Fruit fly (Drosophila melanogaster) whole organism, embryonic: ENCODE data around the gene Hr4.
A peak's percentile ranks its signal among the peaks of the same experiment; 100 is the strongest.

ENCODE experiments used
- Awh ChIP-seq: fragments of 200-800 bp; sonication (Bioruptor generic); IDR thresholded peaks from 2 replicates; pipeline ENCODE4, ENCODE4 v1.3.6; 2022; ENCODE audit warnings: missing biosample characterization, missing genetic modification characterization
- BEAF-32 ChIP-seq: fragments of 200-800 bp; sonication (Bioruptor generic); optimal IDR thresholded peaks from 3 replicates; lab custom pipeline; 2017; ENCODE audit warnings: missing biosample characterization, missing genetic modification characterization, mild to moderate bottlenecking, moderate library complexity, missing genetic modification reagents
- Bgb ChIP-seq: fragments of 200-800 bp; sonication (Bioruptor generic); IDR thresholded peaks from 2 replicates; pipeline ENCODE4 v1.3.6; 2022; ENCODE audit warnings: missing biosample characterization, missing genetic modification characterization; ENCODE audit not compliant: partially characterized antibody
- Blimp-1 ChIP-seq: fragments of 200-800 bp; sonication (Bioruptor generic); optimal IDR thresholded peaks from 3 replicates; lab custom pipeline; 2018; ENCODE audit warnings: missing biosample characterization, missing genetic modification characterization, mild to moderate bottlenecking, moderate library complexity, missing genetic modification reagents
- CG12299 ChIP-seq: fragments of 200-800 bp; sonication (Bioruptor generic); optimal IDR thresholded peaks from 2 replicates; lab custom pipeline; 2018; ENCODE audit warnings: missing biosample characterization, mild to moderate bottlenecking, missing genetic modification characterization
- CG13287 ChIP-seq: fragments of 200-800 bp; sonication (Bioruptor generic); IDR thresholded peaks from 2 replicates; pipeline ENCODE4 v1.3.6; 2022; ENCODE audit warnings: missing biosample characterization, missing genetic modification characterization; ENCODE audit not compliant: partially characterized antibody
- CG14860 ChIP-seq: fragments of 200-800 bp; sonication (Bioruptor generic); IDR thresholded peaks from 3 replicates; pipeline ENCODE4 v1.3.6; 2022; ENCODE audit warnings: missing biosample characterization, missing genetic modification characterization; ENCODE audit not compliant: partially characterized antibody
- CG1602 ChIP-seq: fragments of 200-800 bp; sonication (Bioruptor generic); optimal IDR thresholded peaks from 3 replicates; lab custom pipeline; 2016; ENCODE audit warnings: missing biosample characterization, missing genetic modification characterization
- CG33213 ChIP-seq: fragments of 200-800 bp; sonication (Bioruptor generic); optimal IDR thresholded peaks from 3 replicates; lab custom pipeline; 2016; ENCODE audit warnings: missing biosample characterization, missing genetic modification characterization
- CG3995 ChIP-seq: fragments of 200-800 bp; sonication (Bioruptor generic); optimal IDR thresholded peaks from 3 replicates; lab custom pipeline; 2016; ENCODE audit warnings: missing biosample characterization, missing genetic modification characterization
- CG5953 ChIP-seq: fragments of 200-800 bp; sonication (Bioruptor generic); IDR thresholded peaks from 2 replicates; pipeline ENCODE4 v1.3.6; 2022; ENCODE audit warnings: missing biosample characterization, missing genetic modification characterization
- CG6791 ChIP-seq: fragments of 200-800 bp; sonication (Bioruptor generic); IDR thresholded peaks from 3 replicates; pipeline ENCODE4 v1.3.6; 2022; ENCODE audit warnings: missing biosample characterization, missing genetic modification characterization; ENCODE audit not compliant: partially characterized antibody
- CG7963 ChIP-seq: fragments of 200-800 bp; sonication (Bioruptor generic); IDR thresholded peaks from 3 replicates; pipeline ENCODE4 v1.3.6; 2022; ENCODE audit warnings: missing biosample characterization, missing genetic modification characterization; ENCODE audit not compliant: partially characterized antibody
- CG8089 ChIP-seq: fragments of 200-800 bp; sonication (Bioruptor generic); optimal IDR thresholded peaks from 3 replicates; lab custom pipeline; 2016; ENCODE audit warnings: missing biosample characterization, missing genetic modification characterization
- CG8765 ChIP-seq: fragments of 200-800 bp; sonication (Bioruptor generic); IDR thresholded peaks from 2 replicates; pipeline ENCODE4 v1.3.6; 2022; ENCODE audit warnings: missing biosample characterization, missing genetic modification characterization
- Dip2 ChIP-seq: fragments of 200-800 bp; sonication (Bioruptor generic); IDR thresholded peaks from 2 replicates; pipeline ENCODE4 v1.3.6; 2022; ENCODE audit warnings: missing biosample characterization, missing genetic modification characterization
- Doc3 ChIP-seq: fragments of 200-800 bp; sonication (Bioruptor generic); IDR thresholded peaks from 3 replicates; pipeline ENCODE4 v1.3.6; 2022; ENCODE audit warnings: missing biosample characterization, missing genetic modification characterization; ENCODE audit not compliant: partially characterized antibody
- Dp ChIP-seq: fragments of 200-800 bp; sonication (Bioruptor generic); optimal IDR thresholded peaks from 2 replicates; lab custom pipeline; 2018; ENCODE audit warnings: missing biosample characterization, mild to moderate bottlenecking, missing genetic modification characterization, moderate library complexity
- HLH4C ChIP-seq: fragments of 200-800 bp; sonication (Bioruptor generic); IDR thresholded peaks from 3 replicates; pipeline ENCODE4 v1.3.6; 2022; ENCODE audit warnings: missing biosample characterization, missing genetic modification characterization; ENCODE audit not compliant: partially characterized antibody
- Hand ChIP-seq: fragments of 200-800 bp; sonication (Bioruptor generic); optimal IDR thresholded peaks from 2 replicates; lab custom pipeline; 2017; ENCODE audit warnings: mild to moderate bottlenecking, missing biosample characterization, missing genetic modification reagents, missing genetic modification characterization
- HmgD ChIP-seq: fragments of 200-800 bp; sonication (Bioruptor generic); optimal IDR thresholded peaks from 3 replicates; lab custom pipeline; 2016; ENCODE audit warnings: missing biosample characterization, missing genetic modification characterization
- Hmr ChIP-seq: fragments of 200-800 bp; sonication (Bioruptor generic); optimal IDR thresholded peaks from 3 replicates; lab custom pipeline; 2017; ENCODE audit warnings: mild to moderate bottlenecking, missing biosample characterization, missing genetic modification reagents, missing genetic modification characterization
- MBD-R2 ChIP-seq: fragments of 200-800 bp; sonication (Bioruptor generic); IDR thresholded peaks from 2 replicates; pipeline ENCODE4 v1.3.6; 2022; ENCODE audit warnings: missing biosample characterization, missing genetic modification characterization
- MESR4 ChIP-seq: fragments of 200-800 bp; sonication (Bioruptor generic); optimal IDR thresholded peaks from 2 replicates; lab custom pipeline; 2018; ENCODE audit warnings: missing biosample characterization, mild to moderate bottlenecking, missing genetic modification characterization, moderate library complexity
- NC2α ChIP-seq: fragments of 200-800 bp; sonication (Bioruptor generic); optimal IDR thresholded peaks from 2 replicates; lab custom pipeline; 2016; ENCODE audit warnings: missing biosample characterization, missing genetic modification characterization
- Oli ChIP-seq: fragments of 200-800 bp; sonication (Bioruptor generic); optimal IDR thresholded peaks from 2 replicates; lab custom pipeline; 2018; ENCODE audit warnings: missing biosample characterization, mild to moderate bottlenecking, missing genetic modification characterization, moderate library complexity
- Sry-β ChIP-seq: fragments of 200-800 bp; sonication (Bioruptor generic); optimal IDR thresholded peaks from 2 replicates; lab custom pipeline; 2018; ENCODE audit warnings: missing biosample characterization, mild to moderate bottlenecking, missing genetic modification characterization, moderate library complexity
- Taf1 ChIP-seq: fragments of 200-800 bp; sonication (Bioruptor generic); IDR thresholded peaks from 2 replicates; pipeline ENCODE4 v1.3.6; 2022; ENCODE audit warnings: missing biosample characterization, missing genetic modification characterization
- Usf ChIP-seq: fragments of 200-800 bp; sonication (Bioruptor generic); optimal IDR thresholded peaks from 2 replicates; lab custom pipeline; 2017; ENCODE audit warnings: missing genotype, missing biosample characterization, missing genetic modification characterization
- ara ChIP-seq: fragments of 200-800 bp; sonication (Bioruptor generic); IDR thresholded peaks from 2 replicates; pipeline ENCODE4 v1.3.6; 2022; ENCODE audit warnings: missing biosample characterization, missing genetic modification characterization
- chif ChIP-seq, 2 experiments: fragments of 200-800 bp; sonication (Bioruptor generic); optimal IDR thresholded peaks; 3 replicates each; lab custom pipeline; 2016; ENCODE audit warnings: missing biosample characterization in 2 of 2, missing genetic modification characterization in 2 of 2
- ci ChIP-seq: fragments of 200-800 bp; sonication (Bioruptor generic); IDR thresholded peaks from 3 replicates; pipeline ENCODE4 v1.3.6; 2022; ENCODE audit warnings: missing biosample characterization, missing genetic modification characterization
- emc ChIP-seq: fragments of 200-800 bp; sonication (Bioruptor generic); optimal IDR thresholded peaks from 2 replicates; lab custom pipeline; 2016; ENCODE audit warnings: missing biosample characterization, missing genetic modification characterization
- en ChIP-seq: fragments of 200-800 bp; sonication (Bioruptor generic); optimal IDR thresholded peaks from 2 replicates; lab custom pipeline; 2016; ENCODE audit warnings: missing biosample characterization, missing genetic modification characterization
- eve ChIP-seq, 2 experiments: fragments of >200 bp; optimal IDR thresholded peaks; 2 replicates each; lab custom pipeline; 2017; ENCODE audit warnings: missing biosample characterization in 2 of 2, missing genetic modification characterization in 2 of 2
- fd102C ChIP-seq: fragments of 200-800 bp; sonication (Bioruptor generic); optimal IDR thresholded peaks from 2 replicates; lab custom pipeline; 2018; ENCODE audit warnings: missing biosample characterization, mild to moderate bottlenecking, missing genetic modification characterization, moderate library complexity
- gsb ChIP-seq: fragments of 200-800 bp; sonication (Bioruptor generic); IDR thresholded peaks from 2 replicates; pipeline ENCODE4 v1.3.6; 2022; ENCODE audit warnings: missing biosample characterization, missing genetic modification characterization
- hth ChIP-seq: fragments of >200 bp; optimal IDR thresholded peaks from 2 replicates; lab custom pipeline; 2017; ENCODE audit warnings: inconsistent platforms
- jumu ChIP-seq: fragments of 200-800 bp; sonication (Bioruptor generic); optimal IDR thresholded peaks from 3 replicates; lab custom pipeline; 2016; ENCODE audit warnings: missing biosample characterization, missing genetic modification characterization
- otp ChIP-seq: fragments of 200-800 bp; sonication (Bioruptor generic); IDR thresholded peaks from 3 replicates; pipeline ENCODE4, ENCODE4 v1.3.6; 2022; ENCODE audit warnings: missing biosample characterization, missing genetic modification characterization
- pnt ChIP-seq: fragments of 200-800 bp; sonication (Bioruptor generic); optimal IDR thresholded peaks from 3 replicates; lab custom pipeline; 2016; ENCODE audit warnings: missing biosample characterization, missing genetic modification characterization
- prd ChIP-seq, 3 experiments: fragments of >200 bp in 2 of 3; fragments of 200-800 bp in 1 of 3; sonication (Bioruptor generic) in 1 of 3; optimal IDR thresholded peaks in 2 of 3; IDR thresholded peaks in 1 of 3; 2 replicates in 2 of 3; 3 replicates in 1 of 3; pipeline versions ENCODE4 v1.3.6 to Lab custom; 2017 to 2022; ENCODE audit warnings: missing biosample characterization in 1 of 3, missing genetic modification characterization in 1 of 3
- pzg ChIP-seq: fragments of 200-800 bp; sonication (Bioruptor generic); optimal IDR thresholded peaks from 3 replicates; lab custom pipeline; 2018; ENCODE audit warnings: missing biosample characterization, mild to moderate bottlenecking, missing genetic modification characterization, moderate library complexity
- slbo ChIP-seq: fragments of 200-800 bp; sonication (Bioruptor generic); IDR thresholded peaks from 2 replicates; pipeline ENCODE4 v1.3.6; 2022; ENCODE audit warnings: missing biosample characterization, missing genetic modification characterization
- tin ChIP-seq: fragments of 200-800 bp; sonication (Bioruptor generic); optimal IDR thresholded peaks from 3 replicates; lab custom pipeline; 2016; ENCODE audit warnings: missing biosample characterization, missing genetic modification characterization
- tna ChIP-seq: fragments of 200-800 bp; sonication (Bioruptor generic); IDR thresholded peaks from 2 replicates; pipeline ENCODE4 v1.3.6; 2022; ENCODE audit warnings: missing biosample characterization, missing genetic modification characterization; ENCODE audit not compliant: partially characterized antibody
- unpg ChIP-seq: fragments of 200-800 bp; sonication (Bioruptor generic); optimal IDR thresholded peaks from 3 replicates; lab custom pipeline; 2018; ENCODE audit warnings: missing biosample characterization, mild to moderate bottlenecking, missing genetic modification characterization, moderate library complexity
- z ChIP-seq: fragments of 200-800 bp; sonication (Bioruptor generic); IDR thresholded peaks from 3 replicates; pipeline ENCODE4 v1.3.6; 2022; ENCODE audit warnings: missing biosample characterization, missing genetic modification characterization
- zen2 ChIP-seq: fragments of 200-800 bp; sonication (Bioruptor generic); IDR thresholded peaks from 3 replicates; pipeline ENCODE4 v1.3.6; 2022; ENCODE audit warnings: missing biosample characterization, missing genetic modification characterization; ENCODE audit not compliant: partially characterized antibody
- zf30C ChIP-seq: fragments of 200-800 bp; sonication (Bioruptor generic); optimal IDR thresholded peaks from 3 replicates; lab custom pipeline; 2018; ENCODE audit warnings: missing biosample characterization, mild to moderate bottlenecking, missing genetic modification characterization

The Hr4 gene

dm6 chrX:2008953-2009452 lies 67.3 kb downstream of the Hr4 start, which contains the start of gene PIG-K (continued):
- TF ChIP-seq CG5953 (GFP tag; lab: Robert Waterston, UW) (no peak), z (GFP tag; lab: Robert Waterston, UW) (no peak), Blimp-1 (no peak), Hand (GFP tag; lab: Kevin White, UChicago) (no peak), NC2α (GFP tag; lab: Kevin White, UChicago) (no peak), Taf1 (GFP tag; lab: Robert Waterston, UW) (no peak), MESR4 (GFP tag; lab: Kevin White, UChicago) (peak; percentile 61), jumu (GFP tag; lab: Kevin White, UChicago) (no peak), prd (optimal IDR thresholded peaks at IDR 0.05; lab: Kevin White, UChicago) (no peak), prd (GFP tag; IDR thresholded peaks at IDR 0.05; lab: Robert Waterston, UW) (no peak), tna (0 out of 2 replicates have a peak, but pooled peaks have one; percentile 45), Bgb (GFP tag; lab: Robert Waterston, UW) (peak; percentile 30; the same call in 1 of the 2 replicates), en (GFP tag; lab: Kevin White, UChicago) (no peak), Usf (GFP tag; lab: Kevin White, UChicago) (no peak), CG6791 (GFP tag; lab: Robert Waterston, UW) (peak; percentile 66; the same call in 2 of the 3 replicates), Oli (no peak), chif (GFP tag; optimal IDR thresholded peaks at IDR 0.05; lab: Kevin White, UChicago) (no peak), MBD-R2 (GFP tag; lab: Robert Waterston, UW) (peak; percentile 62), BEAF-32 (peak; percentile 45), CG3995 (GFP tag; lab: Kevin White, UChicago) (no peak), CG12299 (tag; lab: Kevin White, UChicago) (no peak), HmgD (GFP tag; lab: Kevin White, UChicago) (no peak), zen2 (GFP tag; lab: Robert Waterston, UW) (peak; percentile 63), emc (GFP tag; lab: Kevin White, UChicago) (no peak), CG33213 (GFP tag; lab: Kevin White, UChicago) (no peak), zf30C (GFP tag; lab: Kevin White, UChicago) (peak; percentile 94), ara (no peak), Hmr (GFP tag; lab: Kevin White, UChicago) (no peak), tin (GFP tag; lab: Kevin White, UChicago) (no peak), CG8765 (no peak), Doc3 (0 out of 3 replicates have a peak, but pooled peaks have one; percentile 20), CG14860 (peak; percentile 52; the same call in 2 of the 3 replicates), CG7963 (GFP tag; lab: Robert Waterston, UW) (no peak), fd102C (GFP tag; lab: Kevin White, UChicago) (no peak), CG8089 (GFP tag; lab: Kevin White, UChicago) (no peak), HLH4C (peak; percentile 44; the same call in 2 of the 3 replicates), slbo (GFP tag; lab: Robert Waterston, UW) (no peak), gsb (no peak), hth (lab: Kevin White, UChicago) (no peak), pnt (GFP tag; lab: Kevin White, UChicago) (no peak), pzg (peak; percentile 38), Sry-β (GFP tag; lab: Kevin White, UChicago) (no peak), ci (GFP tag; lab: Robert Waterston, UW) (no peak), Awh (GFP tag; lab: Robert Waterston, UW) (no peak), CG1602 (GFP tag; lab: Kevin White, UChicago) (no peak), eve (GFP tag; optimal IDR thresholded peaks at IDR 0.05; lab: Kevin White, UChicago) (no peak), otp (no peak), unpg (GFP tag; lab: Kevin White, UChicago) (no peak), Dip2 (GFP tag; lab: Robert Waterston, UW) (no peak), Dp (GFP tag; lab: Kevin White, UChicago) (no peak), CG13287 (GFP tag; lab: Robert Waterston, UW) (peak; percentile 57)
